Fruit fly (Drosophila melanogaster) whole organism, prepupa: ENCODE results near the gene Cad96Cb.
A peak's percentile ranks its signal among the peaks of the same experiment; 100 is the strongest.

ENCODE experiments used
- CG10631 ChIP-seq: fragments of 200-800 bp; sonication (Bioruptor generic); optimal IDR thresholded peaks from 2 replicates; lab custom pipeline; 2016; ENCODE audit warnings: missing biosample characterization, missing genetic modification characterization
- CG10669 ChIP-seq: fragments of 200-800 bp; sonication (Bioruptor generic); optimal IDR thresholded peaks from 3 replicates; lab custom pipeline; 2018; ENCODE audit warnings: missing biosample characterization, mild to moderate bottlenecking, missing genetic modification characterization, moderate library complexity
- CG11762 ChIP-seq: fragments of 200-800 bp; sonication (Bioruptor generic); optimal IDR thresholded peaks from 3 replicates; lab custom pipeline; 2016; ENCODE audit warnings: missing biosample characterization, missing genetic modification characterization; ENCODE audit not compliant: insufficient read depth
- CG31627 ChIP-seq: fragments of 200-800 bp; sonication (Bioruptor generic); optimal IDR thresholded peaks from 3 replicates; lab custom pipeline; 2016; ENCODE audit warnings: missing biosample characterization, missing genetic modification characterization
- CG32006 ChIP-seq: fragments of 200-800 bp; sonication (Bioruptor generic); optimal IDR thresholded peaks from 3 replicates; lab custom pipeline; 2017; ENCODE audit warnings: missing biosample characterization, mild to moderate bottlenecking, missing genetic modification characterization
- CG34406 ChIP-seq: fragments of 200-800 bp; sonication (Bioruptor generic); optimal IDR thresholded peaks from 3 replicates; lab custom pipeline; 2016; ENCODE audit warnings: missing biosample characterization, missing genetic modification characterization
- CG3919 ChIP-seq: fragments of 200-800 bp; sonication (Bioruptor generic); optimal IDR thresholded peaks from 3 replicates; lab custom pipeline; 2016; ENCODE audit warnings: missing biosample characterization, missing genetic modification characterization
- CG6163 ChIP-seq: fragments of 200-800 bp; sonication (Bioruptor generic); IDR thresholded peaks from 3 replicates; pipeline ENCODE4 v1.3.6; 2022; ENCODE audit warnings: missing biosample characterization, missing genetic modification characterization
- CG6276 ChIP-seq: fragments of 200-800 bp; sonication (Bioruptor generic); optimal IDR thresholded peaks from 2 replicates; lab custom pipeline; 2017; ENCODE audit warnings: missing biosample characterization, mild to moderate bottlenecking, missing genetic modification characterization
- CG6792 ChIP-seq: fragments of 200-800 bp; sonication (Bioruptor generic); optimal IDR thresholded peaks from 3 replicates; lab custom pipeline; 2016; ENCODE audit warnings: missing biosample characterization, missing genetic modification characterization
- CG6854 ChIP-seq: fragments of 200-800 bp; sonication (Bioruptor generic); optimal IDR thresholded peaks from 2 replicates; lab custom pipeline; 2017; ENCODE audit warnings: missing biosample characterization, mild to moderate bottlenecking, missing genetic modification characterization
- CG7368 ChIP-seq: fragments of 200-800 bp; sonication (Bioruptor generic); optimal IDR thresholded peaks from 3 replicates; lab custom pipeline; 2016; ENCODE audit warnings: missing biosample characterization, missing genetic modification characterization
- CG8632 ChIP-seq: fragments of 200-800 bp; sonication (Bioruptor generic); optimal IDR thresholded peaks from 3 replicates; lab custom pipeline; 2016; ENCODE audit warnings: missing biosample characterization, missing genetic modification characterization
- CG9139 ChIP-seq: fragments of 200-800 bp; sonication (Bioruptor generic); optimal IDR thresholded peaks from 3 replicates; lab custom pipeline; 2017; ENCODE audit warnings: missing biosample characterization, mild to moderate bottlenecking, missing genetic modification characterization
- Eip75B ChIP-seq: fragments of 200-800 bp; sonication (Bioruptor generic); optimal IDR thresholded peaks from 3 replicates; lab custom pipeline; 2016; ENCODE audit warnings: missing biosample characterization, missing genetic modification characterization
- Eip78C ChIP-seq: fragments of 200-800 bp; sonication (Bioruptor generic); peaks from one replicate; lab custom pipeline; 2016; ENCODE audit warnings: missing biosample characterization, missing genetic modification characterization
- Eip93F ChIP-seq: fragments of 200-800 bp; sonication (Bioruptor generic); optimal IDR thresholded peaks from 2 replicates; lab custom pipeline; 2016; ENCODE audit warnings: missing biosample characterization, mild to moderate bottlenecking, missing genetic modification characterization
- Ets21C ChIP-seq: fragments of 200-800 bp; sonication (Bioruptor generic); optimal IDR thresholded peaks from 3 replicates; lab custom pipeline; 2016; ENCODE audit warnings: missing biosample characterization, missing genetic modification characterization
- Gug ChIP-seq: fragments of 200-800 bp; sonication (Bioruptor generic); IDR thresholded peaks from 2 replicates; pipeline ENCODE4 v1.3.6; 2022; ENCODE audit warnings: missing biosample characterization, missing genetic modification characterization
- Hr38 ChIP-seq: sonication (Bioruptor generic); optimal IDR thresholded peaks from 2 replicates; lab custom pipeline; 2016; ENCODE audit warnings: missing biosample characterization, missing genetic modification characterization
- Hr4 ChIP-seq: fragments of 200-800 bp; sonication (Bioruptor generic); optimal IDR thresholded peaks from 3 replicates; lab custom pipeline; 2016; ENCODE audit warnings: missing biosample characterization, missing genetic modification characterization
- Lpt ChIP-seq: fragments of 200-800 bp; sonication (Bioruptor generic); optimal IDR thresholded peaks from 3 replicates; lab custom pipeline; 2016; ENCODE audit warnings: missing biosample characterization, missing genetic modification characterization
- Met ChIP-seq: fragments of 200-800 bp; sonication (Bioruptor generic); optimal IDR thresholded peaks from 3 replicates; lab custom pipeline; 2016; ENCODE audit warnings: missing biosample characterization, missing genetic modification characterization
- achi ChIP-seq: fragments of 200-800 bp; sonication (Bioruptor generic); optimal IDR thresholded peaks from 3 replicates; lab custom pipeline; 2016; ENCODE audit warnings: missing biosample characterization, missing genetic modification characterization
- acj6 ChIP-seq: fragments of 200-800 bp; sonication (Bioruptor generic); optimal IDR thresholded peaks from 3 replicates; lab custom pipeline; 2016; ENCODE audit warnings: missing biosample characterization, missing genetic modification characterization
- dac ChIP-seq: fragments of 200-800 bp; sonication (Bioruptor generic); optimal IDR thresholded peaks from 2 replicates; lab custom pipeline; 2017; ENCODE audit warnings: missing biosample characterization, mild to moderate bottlenecking, missing genetic modification characterization
- dsx ChIP-seq: fragments of 200-800 bp; optimal IDR thresholded peaks from 3 replicates; lab custom pipeline; 2019; ENCODE audit warnings: missing biosample characterization, mild to moderate bottlenecking, missing genetic modification characterization, moderate library complexity; ENCODE audit not compliant: poor library complexity, severe bottlenecking
- eg ChIP-seq: fragments of 200-800 bp; sonication (Bioruptor generic); IDR thresholded peaks from 3 replicates; pipeline ENCODE4 v1.3.6; 2022; ENCODE audit warnings: missing biosample characterization, missing genetic modification characterization
- esn ChIP-seq: fragments of 200-800 bp; sonication (Bioruptor generic); optimal IDR thresholded peaks from 2 replicates; lab custom pipeline; 2016; ENCODE audit warnings: missing biosample characterization, mild to moderate bottlenecking, missing genetic modification characterization, moderate library complexity
- fd59A ChIP-seq: fragments of 200-800 bp; sonication (Bioruptor generic); optimal IDR thresholded peaks from 2 replicates; lab custom pipeline; 2017; ENCODE audit warnings: missing biosample characterization, mild to moderate bottlenecking, missing genetic modification characterization, missing genetic modification reagents
- fd85E ChIP-seq: fragments of 200-800 bp; sonication (Bioruptor generic); optimal IDR thresholded peaks from 3 replicates; lab custom pipeline; 2016; ENCODE audit warnings: missing biosample characterization, missing genetic modification characterization
- fkh ChIP-seq: fragments of 200-800 bp; sonication (Bioruptor generic); optimal IDR thresholded peaks from 3 replicates; lab custom pipeline; 2017; ENCODE audit warnings: missing biosample characterization, mild to moderate bottlenecking, missing genetic modification characterization, moderate library complexity
- lz ChIP-seq: fragments of 200-800 bp; sonication (Bioruptor generic); optimal IDR thresholded peaks from 3 replicates; lab custom pipeline; 2016; ENCODE audit warnings: missing biosample characterization, missing genetic modification characterization
- net ChIP-seq: fragments of 200-800 bp; sonication (Bioruptor generic); optimal IDR thresholded peaks from 3 replicates; lab custom pipeline; 2016; ENCODE audit warnings: missing biosample characterization, missing genetic modification characterization
- pdm3 ChIP-seq: fragments of 200-800 bp; sonication (Bioruptor generic); optimal IDR thresholded peaks from 3 replicates; lab custom pipeline; 2016; ENCODE audit warnings: missing biosample characterization, missing genetic modification characterization
- salr ChIP-seq, 2 experiments: fragments of 200-800 bp; sonication (Bioruptor generic); optimal IDR thresholded peaks; 3 replicates each; lab custom pipeline; 2016 to 2018; ENCODE audit warnings: missing biosample characterization in 2 of 2, missing genetic modification characterization in 2 of 2, mild to moderate bottlenecking in 1 of 2
- spab ChIP-seq: fragments of 200-800 bp; sonication (Bioruptor generic); optimal IDR thresholded peaks from 2 replicates; lab custom pipeline; 2017; ENCODE audit warnings: missing biosample characterization, mild to moderate bottlenecking, missing genetic modification characterization, missing genetic modification reagents
- ss ChIP-seq, 2 experiments: fragments of 200-800 bp; sonication (Bioruptor generic); optimal IDR thresholded peaks; 2 replicates in 1 of 2; 3 replicates in 1 of 2; lab custom pipeline; 2017 to 2018; ENCODE audit warnings: mild to moderate bottlenecking in 2 of 2, missing biosample characterization in 2 of 2, missing genetic modification characterization in 2 of 2, moderate library complexity in 1 of 2
- svp ChIP-seq: fragments of 200-800 bp; sonication (Bioruptor generic); peaks from one replicate; lab custom pipeline; 2016; ENCODE audit warnings: missing biosample characterization, missing genetic modification characterization

Cad96Cb gene

dm6 chr3R:25183484-25184442, 48.4 kb downstream of the Cad96Cb start, which contains the start of gene dan (continued):
- TF ChIP-seq Eip93F (GFP tag; lab: Kevin White, UChicago) (no peak), Hr38 (GFP tag; lab: Kevin White, UChicago) (no peak), CG9139 (GFP tag; lab: Kevin White, UChicago) (no peak), CG6163 (GFP tag; lab: Robert Waterston, UW) (0 out of 3 replicates have a peak, but pooled peaks have one; percentile 19), CG8632 (GFP tag; lab: Kevin White, UChicago) (peak; percentile 31), spab (GFP tag; lab: Kevin White, UChicago) (peak; percentile 8), CG34406 (peak; percentile 32), fd59A (GFP tag; lab: Kevin White, UChicago) (peak; percentile 23), lz (GFP tag; lab: Kevin White, UChicago) (no peak), achi (GFP tag; lab: Kevin White, UChicago) (peak; percentile 4), CG3919 (GFP tag; lab: Kevin White, UChicago) (no peak), svp (GFP tag; lab: Kevin White, UChicago) (peak; percentile 86), net (GFP tag; lab: Kevin White, UChicago) (no peak), CG6276 (GFP tag; lab: Kevin White, UChicago) (no peak), CG10669 (GFP tag; lab: Kevin White, UChicago) (peak; percentile 39), Eip75B (GFP tag; lab: Kevin White, UChicago) (peak; percentile 47), Lpt (no peak), CG10631 (GFP tag; lab: Kevin White, UChicago) (peak; percentile 63), dac (GFP tag; lab: Kevin White, UChicago) (no peak), CG6792 (GFP tag; lab: Kevin White, UChicago) (peak; percentile 14), CG7368 (GFP tag; lab: Kevin White, UChicago) (no peak), fkh (no peak), Gug (no peak), esn (peak; percentile 54), pdm3 (GFP tag; lab: Kevin White, UChicago) (peak; percentile 3), CG31627 (GFP tag; lab: Kevin White, UChicago) (no peak), ss (GFP tag; optimal IDR thresholded peaks at IDR 0.05; lab: Kevin White, UChicago) (peak in 1 of 2 experiments; percentile 6), Ets21C (no peak), dsx (peak; percentile 47), Hr4 (GFP tag; lab: Kevin White, UChicago) (no peak), fd85E (GFP tag; lab: Kevin White, UChicago) (no peak), acj6 (GFP tag; lab: Kevin White, UChicago) (peak; percentile 41), CG6854 (GFP tag; lab: Kevin White, UChicago) (no peak), salr (GFP tag; optimal IDR thresholded peaks at IDR 0.05; lab: Kevin White, UChicago) (peak in 1 of 2 experiments; percentile 32), CG11762 (GFP tag; lab: Kevin White, UChicago) (no peak), Met (peak; percentile 21), Eip78C (GFP tag; lab: Kevin White, UChicago) (peak; percentile 63), eg (GFP tag; lab: Robert Waterston, UW) (no peak), CG32006 (GFP tag; lab: Kevin White, UChicago) (peak; percentile 29)

- TF ChIP-seq spab (GFP tag; lab: Kevin White, UChicago) (no peak), esn (no peak), CG8632 (GFP tag; lab: Kevin White, UChicago) (no peak)
Measured at dm6 chr3R:25181424-25181823, 50.7 kb downstream of the Cad96Cb start.
